Fruit fly (Drosophila melanogaster): Measurements from ENCODE around the gene Setd3.

Setd3 gene

DNA sequence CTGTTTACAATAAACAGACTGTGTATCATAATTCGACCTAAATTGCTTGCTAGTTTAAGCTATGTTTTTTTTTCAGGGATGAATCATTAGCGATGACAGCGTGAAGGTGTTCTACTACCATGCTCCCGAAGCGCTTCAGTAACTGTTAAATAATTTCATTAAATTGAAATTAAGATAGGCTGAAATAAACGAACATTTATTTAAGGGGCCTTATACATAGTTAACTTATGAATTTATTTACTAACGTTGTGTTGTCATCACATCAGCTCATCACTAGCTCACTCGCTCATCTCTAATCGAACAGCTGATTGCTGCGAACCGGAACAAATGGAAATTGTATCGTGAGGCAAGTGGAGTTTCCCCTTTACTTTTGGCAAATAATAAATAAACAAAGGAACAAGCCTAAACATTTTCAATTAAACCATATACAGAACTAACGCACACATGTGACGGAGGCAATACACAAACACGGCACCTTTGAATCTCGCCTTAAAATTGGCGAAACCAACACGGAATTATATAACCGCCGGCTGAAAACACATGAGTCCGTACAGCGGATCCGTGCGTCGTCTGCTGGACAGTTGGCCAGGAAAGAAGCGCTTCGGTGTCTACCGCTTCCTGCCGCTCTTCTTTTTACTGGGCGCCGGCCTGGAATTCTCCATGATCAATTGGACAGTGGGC lies 42.7 kb upstream of the Setd3 start, which contains the start of the genes cm, sloth1 and sloth2 (continued):
- TF ChIP-seq CG4820 (GFP tag; optimal IDR thresholded peaks at IDR 0.05) (peak; percentile 79), Blimp-1 (GFP tag; optimal IDR thresholded peaks at IDR 0.05) (peak; percentile 72), odd (GFP tag; optimal IDR thresholded peaks at IDR 0.05) (peak; percentile 65), repo (GFP tag; optimal IDR thresholded peaks at IDR 0.05) (peak; percentile 75), unc-4 (GFP tag; IDR thresholded peaks at IDR 0.05; ENCODE audit: partially characterized antibody) (peak; percentile 91), CG34422 (GFP tag; IDR thresholded peaks at IDR 0.05) (peak; percentile 91), fd102C (GFP tag; optimal IDR thresholded peaks at IDR 0.05) (peak; percentile 57), Asciz (GFP tag; optimal IDR thresholded peaks at IDR 0.05) (peak; percentile 51), btn (GFP tag; optimal IDR thresholded peaks at IDR 0.05) (peak; percentile 48), inv (GFP tag; IDR thresholded peaks at IDR 0.05; ENCODE audit: partially characterized antibody) (peak; percentile 76), Max (GFP tag; optimal IDR thresholded peaks at IDR 0.05) (peak; percentile 76), sens-2 (GFP tag; IDR thresholded peaks at IDR 0.05) (peak; percentile 67), ase (GFP tag; IDR thresholded peaks at IDR 0.05) (peak; percentile 77), Nf-YB (GFP tag; optimal IDR thresholded peaks at IDR 0.05) (peak; percentile 61), Dfd (GFP tag; optimal IDR thresholded peaks at IDR 0.05) (no peak), Usf (GFP tag; optimal IDR thresholded peaks at IDR 0.05) (peak; percentile 52), Lpt (GFP tag; optimal IDR thresholded peaks at IDR 0.05) (no peak), CG2875 (GFP tag; optimal IDR thresholded peaks at IDR 0.05) (peak; percentile 67), CG1024 (GFP tag; IDR thresholded peaks at IDR 0.05) (peak; percentile 68), danr (GFP tag; IDR thresholded peaks at IDR 0.05) (peak; percentile 62), CG33213 (GFP tag; optimal IDR thresholded peaks at IDR 0.05) (peak; percentile 83), PHDP (tag; optimal IDR thresholded peaks at IDR 0.05) (peak; percentile 85), CG18599 (GFP tag; optimal IDR thresholded peaks at IDR 0.05) (peak; percentile 82), Tbp (GFP tag; optimal IDR thresholded peaks at IDR 0.05) (no peak), CG9817 (tag; optimal IDR thresholded peaks at IDR 0.05) (peak; percentile 90), CG7839 (tag; optimal IDR thresholded peaks at IDR 0.05) (peak; percentile 86), CG6683 (GFP tag; optimal IDR thresholded peaks at IDR 0.05) (peak; percentile 45), crol (GFP tag; IDR thresholded peaks at IDR 0.05) (no peak; the same call in 1 of the 2 replicates), ftz-f1 (GFP tag; optimal IDR thresholded peaks at IDR 0.05) (peak; percentile 45), dimm (GFP tag; IDR thresholded peaks at IDR 0.05) (peak; percentile 49; the same call in 1 of the 2 replicates), grn (GFP tag; optimal IDR thresholded peaks at IDR 0.05) (peak; percentile 32), CG33557 (GFP tag; optimal IDR thresholded peaks at IDR 0.05) (peak; percentile 81), CG9876 (GFP tag; optimal IDR thresholded peaks at IDR 0.05) (peak; percentile 75), CG31365 (tag; optimal IDR thresholded peaks at IDR 0.05) (peak; percentile 33), Spps (tag; optimal IDR thresholded peaks at IDR 0.05) (peak; percentile 69), CG11504 (tag; optimal IDR thresholded peaks at IDR 0.05) (peak; percentile 80), GATAe (GFP tag; conservative IDR thresholded peaks at IDR 0.05) (no peak), Poxn (GFP tag; IDR thresholded peaks at IDR 0.05) (no peak; the same call in 1 of the 2 replicates), mam (GFP tag; optimal IDR thresholded peaks at IDR 0.05) (peak; percentile 87), emc (GFP tag; optimal IDR thresholded peaks at IDR 0.05) (peak; percentile 42), Ada2b (GFP tag; IDR thresholded peaks at IDR 0.05) (peak; percentile 86), rib (GFP tag; IDR thresholded peaks at IDR 0.05) (peak; percentile 86), CG13123 (GFP tag; optimal IDR thresholded peaks at IDR 0.05) (peak; percentile 75), HLHmδ (GFP tag; optimal IDR thresholded peaks at IDR 0.05) (no peak), sna (GFP tag; IDR thresholded peaks at IDR 0.05; ENCODE audit: partially characterized antibody) (peak; percentile 90), CG3281 (GFP tag; optimal IDR thresholded peaks at IDR 0.05) (peak; percentile 77), CG11247 (GFP tag; IDR thresholded peaks at IDR 0.05) (peak; percentile 83), grau (tag; optimal IDR thresholded peaks at IDR 0.05) (peak; percentile 86), CG13296 (GFP tag; optimal IDR thresholded peaks at IDR 0.05) (peak; percentile 75)
